Worm (Caenorhabditis elegans): ENCODE results near the gene Y47D3A.32.
"Not testable (repeated sequence)": the region's sequence is repeated elsewhere in the genome, so short reads cannot be mapped to it uniquely, and the experiment has no call there.

DNA sequence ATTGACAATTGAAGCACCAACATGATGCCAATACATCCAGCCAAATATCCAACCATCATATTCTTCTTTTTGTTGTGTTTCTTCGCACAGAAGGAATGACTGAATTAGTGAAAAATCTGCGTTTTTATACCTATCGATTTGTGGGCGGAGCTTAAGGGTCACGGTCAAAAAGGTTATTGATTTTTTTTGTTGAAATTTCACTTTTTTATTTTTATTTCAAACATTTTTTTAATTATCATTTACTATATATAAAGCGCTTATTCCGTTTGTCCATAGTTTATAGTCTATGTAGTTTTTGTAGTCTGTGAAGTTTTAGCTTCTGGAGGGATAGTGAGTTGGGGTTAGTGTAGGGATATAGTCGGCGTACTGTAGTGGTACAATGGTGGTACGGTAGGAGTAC is 28.2 kb upstream of the Y47D3A.32 start, which contains the start of gene Y47D3A.13:
- TF ChIP-seq dve-1 (tag; optimal IDR thresholded peaks at IDR 0.05; ENCODE audit: insufficient read depth); dpl-1 (GFP tag; optimal IDR thresholded peaks at IDR 0.05); nhr-48 (tag; optimal IDR thresholded peaks at IDR 0.05); nhr-28 (tag; optimal IDR thresholded peaks at IDR 0.05); lsy-2 (tag; optimal IDR thresholded peaks at IDR 0.05); mdl-1 (tag; optimal IDR thresholded peaks at IDR 0.05); aly-2 (tag; optimal IDR thresholded peaks at IDR 0.05); lin-29 (GFP tag; IDR thresholded peaks at IDR 0.05); unc-62 (GFP tag; optimal IDR thresholded peaks at IDR 0.05 in 1 of 2); unc-62 (tag; optimal IDR thresholded peaks at IDR 0.05): not testable (repeated sequence)

All from whole organism, L4 larva.